Fruit fly (Drosophila melanogaster) whole organism, prepupa: ENCODE measurements around the gene CheB38a.

ENCODE experiments used
- Blimp-1 ChIP-seq: fragments of 200-800 bp; sonication (Bioruptor generic); optimal IDR thresholded peaks from 3 replicates; lab custom pipeline; 2017; ENCODE audit warnings: missing biosample characterization, missing genetic modification characterization, mild to moderate bottlenecking, moderate library complexity, missing genetic modification reagents
- CG10631 ChIP-seq: fragments of 200-800 bp; sonication (Bioruptor generic); optimal IDR thresholded peaks from 2 replicates; lab custom pipeline; 2016; ENCODE audit warnings: missing biosample characterization, missing genetic modification characterization
- CG11294 ChIP-seq: fragments of 200-800 bp; sonication (Bioruptor generic); IDR thresholded peaks from 2 replicates; pipeline ENCODE4 v1.3.6; 2022; ENCODE audit warnings: missing biosample characterization, missing genetic modification characterization
- CG11762 ChIP-seq: fragments of 200-800 bp; sonication (Bioruptor generic); optimal IDR thresholded peaks from 3 replicates; lab custom pipeline; 2016; ENCODE audit warnings: missing biosample characterization, missing genetic modification characterization; ENCODE audit not compliant: insufficient read depth
- CG11902 ChIP-seq: fragments of 200-800 bp; sonication (Bioruptor generic); optimal IDR thresholded peaks from 3 replicates; lab custom pipeline; 2016; ENCODE audit warnings: missing biosample characterization, missing genetic modification characterization
- CG15336 ChIP-seq: fragments of 200-800 bp; sonication (Bioruptor generic); IDR thresholded peaks from 2 replicates; pipeline ENCODE4 v1.3.6; 2022; ENCODE audit warnings: missing biosample characterization, missing genetic modification characterization
- CG1621 ChIP-seq: fragments of 200-800 bp; sonication (Bioruptor generic); optimal IDR thresholded peaks from 3 replicates; lab custom pipeline; 2018; ENCODE audit warnings: missing biosample characterization, mild to moderate bottlenecking, missing genetic modification characterization
- CG31627 ChIP-seq: fragments of 200-800 bp; sonication (Bioruptor generic); optimal IDR thresholded peaks from 3 replicates; lab custom pipeline; 2016; ENCODE audit warnings: missing biosample characterization, missing genetic modification characterization
- CG32006 ChIP-seq: fragments of 200-800 bp; sonication (Bioruptor generic); optimal IDR thresholded peaks from 3 replicates; lab custom pipeline; 2017; ENCODE audit warnings: missing biosample characterization, mild to moderate bottlenecking, missing genetic modification characterization
- CG3919 ChIP-seq: fragments of 200-800 bp; sonication (Bioruptor generic); optimal IDR thresholded peaks from 3 replicates; lab custom pipeline; 2016; ENCODE audit warnings: missing biosample characterization, missing genetic modification characterization
- CG4318 ChIP-seq: fragments of 200-800 bp; sonication (Bioruptor generic); optimal IDR thresholded peaks from 3 replicates; lab custom pipeline; 2017; ENCODE audit warnings: missing biosample characterization, mild to moderate bottlenecking, missing genetic modification characterization
- CG6163 ChIP-seq: fragments of 200-800 bp; sonication (Bioruptor generic); IDR thresholded peaks from 3 replicates; pipeline ENCODE4 v1.3.6; 2022; ENCODE audit warnings: missing biosample characterization, missing genetic modification characterization
- CG6276 ChIP-seq: fragments of 200-800 bp; sonication (Bioruptor generic); optimal IDR thresholded peaks from 2 replicates; lab custom pipeline; 2017; ENCODE audit warnings: missing biosample characterization, mild to moderate bottlenecking, missing genetic modification characterization
- CG6792 ChIP-seq: fragments of 200-800 bp; sonication (Bioruptor generic); optimal IDR thresholded peaks from 3 replicates; lab custom pipeline; 2016; ENCODE audit warnings: missing biosample characterization, missing genetic modification characterization
- CG6808 ChIP-seq: fragments of 200-800 bp; sonication (Bioruptor generic); optimal IDR thresholded peaks from 3 replicates; lab custom pipeline; 2017; ENCODE audit warnings: missing biosample characterization, missing genetic modification characterization, mild to moderate bottlenecking, moderate library complexity, missing genetic modification reagents
- CG6854 ChIP-seq: fragments of 200-800 bp; sonication (Bioruptor generic); optimal IDR thresholded peaks from 2 replicates; lab custom pipeline; 2017; ENCODE audit warnings: missing biosample characterization, mild to moderate bottlenecking, missing genetic modification characterization
- CG7368 ChIP-seq: fragments of 200-800 bp; sonication (Bioruptor generic); optimal IDR thresholded peaks from 3 replicates; lab custom pipeline; 2016; ENCODE audit warnings: missing biosample characterization, missing genetic modification characterization
- CG8119 ChIP-seq: fragments of 200-800 bp; sonication (Bioruptor generic); IDR thresholded peaks from 3 replicates; pipeline ENCODE4 v1.3.6; 2022; ENCODE audit warnings: missing biosample characterization, missing genetic modification characterization
- CG8319 ChIP-seq: fragments of 200-800 bp; sonication (Bioruptor generic); optimal IDR thresholded peaks from 3 replicates; lab custom pipeline; 2016; ENCODE audit warnings: missing biosample characterization, missing genetic modification characterization
- CG8632 ChIP-seq: fragments of 200-800 bp; sonication (Bioruptor generic); optimal IDR thresholded peaks from 3 replicates; lab custom pipeline; 2016; ENCODE audit warnings: missing biosample characterization, missing genetic modification characterization
- CG9139 ChIP-seq: fragments of 200-800 bp; sonication (Bioruptor generic); optimal IDR thresholded peaks from 3 replicates; lab custom pipeline; 2017; ENCODE audit warnings: missing biosample characterization, mild to moderate bottlenecking, missing genetic modification characterization
- Eip75B ChIP-seq: fragments of 200-800 bp; sonication (Bioruptor generic); optimal IDR thresholded peaks from 3 replicates; lab custom pipeline; 2016; ENCODE audit warnings: missing biosample characterization, missing genetic modification characterization
- Eip78C ChIP-seq: fragments of 200-800 bp; sonication (Bioruptor generic); peaks from one replicate; lab custom pipeline; 2016; ENCODE audit warnings: missing biosample characterization, missing genetic modification characterization
- Eip93F ChIP-seq: fragments of 200-800 bp; sonication (Bioruptor generic); optimal IDR thresholded peaks from 2 replicates; lab custom pipeline; 2016; ENCODE audit warnings: missing biosample characterization, mild to moderate bottlenecking, missing genetic modification characterization
- Ets21C ChIP-seq: fragments of 200-800 bp; sonication (Bioruptor generic); optimal IDR thresholded peaks from 3 replicates; lab custom pipeline; 2016; ENCODE audit warnings: missing biosample characterization, missing genetic modification characterization
- Ets96B ChIP-seq: fragments of 200-800 bp; optimal IDR thresholded peaks from 2 replicates; lab custom pipeline; 2019; ENCODE audit warnings: missing biosample characterization, mild to moderate bottlenecking, missing genetic modification characterization, moderate library complexity
- Gug ChIP-seq: fragments of 200-800 bp; sonication (Bioruptor generic); IDR thresholded peaks from 2 replicates; pipeline ENCODE4 v1.3.6; 2022; ENCODE audit warnings: missing biosample characterization, missing genetic modification characterization
- Hr39 ChIP-seq: fragments of 200-800 bp; sonication (Bioruptor generic); optimal IDR thresholded peaks from 2 replicates; lab custom pipeline; 2016; ENCODE audit warnings: missing biosample characterization, missing genetic modification characterization
- Hr4 ChIP-seq: fragments of 200-800 bp; sonication (Bioruptor generic); optimal IDR thresholded peaks from 3 replicates; lab custom pipeline; 2016; ENCODE audit warnings: missing biosample characterization, missing genetic modification characterization
- Lpt ChIP-seq: fragments of 200-800 bp; sonication (Bioruptor generic); optimal IDR thresholded peaks from 3 replicates; lab custom pipeline; 2016; ENCODE audit warnings: missing biosample characterization, missing genetic modification characterization
- Met ChIP-seq: fragments of 200-800 bp; sonication (Bioruptor generic); optimal IDR thresholded peaks from 3 replicates; lab custom pipeline; 2016; ENCODE audit warnings: missing biosample characterization, missing genetic modification characterization
- OdsH ChIP-seq: fragments of 200-800 bp; sonication (Bioruptor generic); optimal IDR thresholded peaks from 3 replicates; lab custom pipeline; 2016; ENCODE audit warnings: missing biosample characterization, missing genetic modification characterization
- Smox ChIP-seq: fragments of 200-800 bp; sonication (Bioruptor generic); optimal IDR thresholded peaks from 3 replicates; lab custom pipeline; 2016; ENCODE audit warnings: missing biosample characterization, missing genetic modification characterization
- Sox102F ChIP-seq: fragments of 200-800 bp; sonication (Bioruptor generic); optimal IDR thresholded peaks from 2 replicates; lab custom pipeline; 2016; ENCODE audit warnings: missing biosample characterization, mild to moderate bottlenecking, missing genetic modification characterization
- Sox14 ChIP-seq: fragments of 200-800 bp; sonication (Bioruptor generic); optimal IDR thresholded peaks from 3 replicates; lab custom pipeline; 2016; ENCODE audit warnings: missing biosample characterization, missing genetic modification characterization
- Sox15 ChIP-seq: fragments of 200-800 bp; sonication (Bioruptor generic); optimal IDR thresholded peaks from 3 replicates; lab custom pipeline; 2016; ENCODE audit warnings: missing biosample characterization, missing genetic modification characterization
- acj6 ChIP-seq: fragments of 200-800 bp; sonication (Bioruptor generic); optimal IDR thresholded peaks from 3 replicates; lab custom pipeline; 2016; ENCODE audit warnings: missing biosample characterization, missing genetic modification characterization
- cyc ChIP-seq: fragments of 200-800 bp; sonication (Bioruptor generic); optimal IDR thresholded peaks from 3 replicates; lab custom pipeline; 2016; ENCODE audit warnings: missing biosample characterization, missing genetic modification characterization
- dsx ChIP-seq: fragments of 200-800 bp; optimal IDR thresholded peaks from 3 replicates; lab custom pipeline; 2019; ENCODE audit warnings: missing biosample characterization, mild to moderate bottlenecking, missing genetic modification characterization, moderate library complexity; ENCODE audit not compliant: poor library complexity, severe bottlenecking
- eg ChIP-seq: fragments of 200-800 bp; sonication (Bioruptor generic); IDR thresholded peaks from 3 replicates; pipeline ENCODE4 v1.3.6; 2022; ENCODE audit warnings: missing biosample characterization, missing genetic modification characterization
- fkh ChIP-seq: fragments of 200-800 bp; sonication (Bioruptor generic); optimal IDR thresholded peaks from 3 replicates; lab custom pipeline; 2017; ENCODE audit warnings: missing biosample characterization, mild to moderate bottlenecking, missing genetic modification characterization, moderate library complexity
- lz ChIP-seq: fragments of 200-800 bp; sonication (Bioruptor generic); optimal IDR thresholded peaks from 3 replicates; lab custom pipeline; 2016; ENCODE audit warnings: missing biosample characterization, missing genetic modification characterization
- pdm3 ChIP-seq: fragments of 200-800 bp; sonication (Bioruptor generic); optimal IDR thresholded peaks from 3 replicates; lab custom pipeline; 2016; ENCODE audit warnings: missing biosample characterization, missing genetic modification characterization
- salr ChIP-seq, 2 experiments: fragments of 200-800 bp; sonication (Bioruptor generic); optimal IDR thresholded peaks; 3 replicates each; lab custom pipeline; 2016 to 2018; ENCODE audit warnings: missing biosample characterization in 2 of 2, missing genetic modification characterization in 2 of 2, mild to moderate bottlenecking in 1 of 2
- ss ChIP-seq, 2 experiments: fragments of 200-800 bp; sonication (Bioruptor generic); optimal IDR thresholded peaks; 2 replicates in 1 of 2; 3 replicates in 1 of 2; lab custom pipeline; 2017 to 2018; ENCODE audit warnings: mild to moderate bottlenecking in 2 of 2, missing biosample characterization in 2 of 2, missing genetic modification characterization in 2 of 2, moderate library complexity in 1 of 2
- topi ChIP-seq: fragments of 200-800 bp; sonication (Bioruptor generic); optimal IDR thresholded peaks from 3 replicates; lab custom pipeline; 2016; ENCODE audit warnings: missing biosample characterization, missing genetic modification characterization
- vri ChIP-seq: fragments of 200-800 bp; sonication (Bioruptor generic); optimal IDR thresholded peaks from 3 replicates; lab custom pipeline; 2016; ENCODE audit warnings: missing biosample characterization, mild to moderate bottlenecking, missing genetic modification characterization

CheB38a gene

DNA sequence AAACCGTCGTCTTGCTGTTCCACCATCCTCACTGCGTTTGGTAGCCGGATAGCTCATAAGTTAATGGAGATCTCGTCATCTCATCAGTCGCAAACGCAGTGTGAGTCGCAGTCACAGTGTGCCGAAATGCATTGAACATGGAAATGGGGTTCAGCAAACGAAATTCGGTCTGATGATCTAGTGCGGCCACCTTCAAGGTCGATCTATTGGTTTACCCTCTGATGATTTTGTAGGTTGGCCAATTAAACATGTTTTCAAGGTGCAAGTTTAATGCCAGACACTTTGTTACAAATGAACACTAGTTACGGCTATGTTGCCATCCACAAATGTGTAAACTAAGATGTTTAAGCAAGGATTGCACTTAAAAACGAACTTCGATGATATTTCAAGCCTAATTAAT is 15.5 kb downstream of the CheB38a start:
- TF ChIP-seq Ets21C = no peak
- no peak for TF ChIP-seq Blimp-1 (GFP tag; lab: Kevin White, UChicago)
- no peak for TF ChIP-seq CG6808
- no peak for TF ChIP-seq cyc (GFP tag; lab: Kevin White, UChicago)
- TF ChIP-seq vri (GFP tag; lab: Kevin White, UChicago) = no peak
- no peak for TF ChIP-seq CG3919
- TF ChIP-seq Sox15 (GFP tag; lab: Kevin White, UChicago) = no peak
- TF ChIP-seq Met (GFP tag; lab: Kevin White, UChicago) = no peak
- TF ChIP-seq fkh = no peak
- no peak for TF ChIP-seq CG32006 (GFP tag; lab: Kevin White, UChicago)
- peak; percentile 73 for TF ChIP-seq Eip78C (GFP tag; lab: Kevin White, UChicago)
- TF ChIP-seq Eip75B (GFP tag; lab: Kevin White, UChicago) = no peak
- TF ChIP-seq OdsH (GFP tag; lab: Kevin White, UChicago) = no peak
- TF ChIP-seq Sox14 (GFP tag; lab: Kevin White, UChicago) = no peak
- TF ChIP-seq ss (GFP tag; optimal IDR thresholded peaks at IDR 0.05; lab: Kevin White, UChicago) = no peak
- no peak for TF ChIP-seq CG11902 (GFP tag; lab: Kevin White, UChicago)
- TF ChIP-seq CG8632 (GFP tag; lab: Kevin White, UChicago) = no peak
- no peak for TF ChIP-seq CG11762 (GFP tag; lab: Kevin White, UChicago)
- no peak for TF ChIP-seq CG6854 (GFP tag; lab: Kevin White, UChicago)
- TF ChIP-seq topi (GFP tag; lab: Kevin White, UChicago) = no peak
- no peak for TF ChIP-seq CG8319
- no peak for TF ChIP-seq lz (GFP tag; lab: Kevin White, UChicago)
- TF ChIP-seq Lpt (GFP tag; lab: Kevin White, UChicago) = no peak
- TF ChIP-seq CG4318 (GFP tag; lab: Kevin White, UChicago) = no peak
- no peak for TF ChIP-seq CG1621
- no peak for TF ChIP-seq pdm3 (GFP tag; lab: Kevin White, UChicago)
- peak; percentile 15 for TF ChIP-seq CG10631
- peak; percentile 61; the same call in 2 of the 3 replicates for TF ChIP-seq eg (GFP tag; lab: Robert Waterston, UW)
- TF ChIP-seq CG6276 (GFP tag; lab: Kevin White, UChicago) = peak; percentile 1
- TF ChIP-seq Eip93F (GFP tag; lab: Kevin White, UChicago) = no peak
- TF ChIP-seq CG15336 (GFP tag; lab: Robert Waterston, UW) = no peak
- no peak for TF ChIP-seq CG9139
- no peak for TF ChIP-seq CG31627 (GFP tag; lab: Kevin White, UChicago)
- TF ChIP-seq Sox102F (GFP tag; lab: Kevin White, UChicago) = no peak
- TF ChIP-seq CG11294 (GFP tag; lab: Robert Waterston, UW) = no peak
- TF ChIP-seq dsx = no peak
- peak; percentile 54 for TF ChIP-seq Hr4
- peak; percentile 42; the same call in 1 of the 3 replicates for TF ChIP-seq CG6163 (GFP tag; lab: Robert Waterston, UW)
- no peak for TF ChIP-seq Gug
- TF ChIP-seq CG7368 (GFP tag; lab: Kevin White, UChicago) = no peak
- no peak for TF ChIP-seq Hr39
- no peak for TF ChIP-seq Smox (GFP tag; lab: Kevin White, UChicago)
- no peak for TF ChIP-seq salr (GFP tag; optimal IDR thresholded peaks at IDR 0.05; lab: Kevin White, UChicago)
- no peak for TF ChIP-seq acj6 (GFP tag; lab: Kevin White, UChicago)
- TF ChIP-seq CG8119 (GFP tag; lab: Robert Waterston, UW) = peak; percentile 17; the same call in 1 of the 3 replicates
- TF ChIP-seq CG6792 (GFP tag; lab: Kevin White, UChicago) = no peak
- TF ChIP-seq Ets96B (tag; lab: Kevin White, UChicago) = no peak
